Fruit fly (Drosophila melanogaster) whole organism, embryonic: ENCODE data around the gene dnc.

Experiments used
- ATbp ChIP-seq: fragments of 200-800 bp; sonication (Bioruptor generic); optimal IDR thresholded peaks from 2 replicates; lab custom pipeline; 2017; ENCODE audit warnings: missing biosample characterization, mild to moderate bottlenecking, missing genetic modification characterization, missing genetic modification reagents
- Blimp-1 ChIP-seq: fragments of 200-800 bp; sonication (Bioruptor generic); optimal IDR thresholded peaks from 3 replicates; lab custom pipeline; 2018; ENCODE audit warnings: missing biosample characterization, missing genetic modification characterization, mild to moderate bottlenecking, moderate library complexity, missing genetic modification reagents
- CG10565 ChIP-seq: fragments of 200-800 bp; sonication (Bioruptor generic); optimal IDR thresholded peaks from 3 replicates; lab custom pipeline; 2016; ENCODE audit warnings: missing biosample characterization, mild to moderate bottlenecking, missing genetic modification characterization
- CG11085 ChIP-seq: fragments of 200-800 bp; sonication (Bioruptor generic); IDR thresholded peaks from 2 replicates; pipeline ENCODE4 v1.3.6; 2022; ENCODE audit warnings: missing biosample characterization, missing genetic modification characterization
- CG11398 ChIP-seq: fragments of 200-800 bp; sonication (Bioruptor generic); optimal IDR thresholded peaks from 2 replicates; lab custom pipeline; 2016; ENCODE audit warnings: missing biosample characterization, missing genetic modification characterization
- CG13296 ChIP-seq: fragments of 200-800 bp; sonication (Bioruptor generic); optimal IDR thresholded peaks from 3 replicates; lab custom pipeline; 2018; ENCODE audit warnings: missing biosample characterization, mild to moderate bottlenecking, missing genetic modification characterization
- CG13624 ChIP-seq: fragments of 200-800 bp; sonication (Bioruptor generic); optimal IDR thresholded peaks from 2 replicates; lab custom pipeline; 2016; ENCODE audit warnings: missing biosample characterization, missing genetic modification characterization
- CG13894 ChIP-seq: fragments of 200-800 bp; sonication (Bioruptor generic); optimal IDR thresholded peaks from 3 replicates; lab custom pipeline; 2018; ENCODE audit warnings: missing biosample characterization, mild to moderate bottlenecking, missing genetic modification characterization, moderate library complexity
- CG14050 ChIP-seq: fragments of 200-800 bp; sonication (Bioruptor generic); IDR thresholded peaks from 3 replicates; pipeline ENCODE4 v1.3.6; 2022; ENCODE audit warnings: missing biosample characterization, missing genetic modification characterization
- CG15073 ChIP-seq: fragments of 200-800 bp; sonication (Bioruptor generic); optimal IDR thresholded peaks from 2 replicates; lab custom pipeline; 2016; ENCODE audit warnings: missing biosample characterization, missing genetic modification characterization
- CG18262 ChIP-seq: fragments of 200-800 bp; optimal IDR thresholded peaks from 3 replicates; lab custom pipeline; 2019; ENCODE audit warnings: missing biosample characterization, mild to moderate bottlenecking, missing genetic modification characterization, moderate library complexity
- CG18599 ChIP-seq: fragments of 200-800 bp; sonication (Bioruptor generic); optimal IDR thresholded peaks from 3 replicates; lab custom pipeline; 2017; ENCODE audit warnings: missing biosample characterization, missing genetic modification characterization, mild to moderate bottlenecking, moderate library complexity, missing genetic modification reagents
- CG2129 ChIP-seq: fragments of 200-800 bp; sonication (Bioruptor generic); IDR thresholded peaks from 2 replicates; pipeline ENCODE4 v1.3.6; 2022; ENCODE audit warnings: missing biosample characterization, missing genetic modification characterization; ENCODE audit not compliant: partially characterized antibody
- CG30403 ChIP-seq: fragments of 200-800 bp; sonication (Bioruptor generic); optimal IDR thresholded peaks from 3 replicates; lab custom pipeline; 2016; ENCODE audit warnings: missing biosample characterization, missing genetic modification characterization
- CG3281 ChIP-seq: fragments of 200-800 bp; sonication (Bioruptor generic); optimal IDR thresholded peaks from 3 replicates; lab custom pipeline; 2017; ENCODE audit warnings: missing biosample characterization, mild to moderate bottlenecking, missing genetic modification characterization
- CG3407 ChIP-seq: fragments of 200-800 bp; sonication (Bioruptor generic); optimal IDR thresholded peaks from 2 replicates; lab custom pipeline; 2018; ENCODE audit warnings: missing biosample characterization, mild to moderate bottlenecking, missing genetic modification characterization
- CG6175 ChIP-seq: fragments of 200-800 bp; sonication (Bioruptor generic); IDR thresholded peaks from 3 replicates; pipeline ENCODE4 v1.3.6; 2022; ENCODE audit warnings: missing biosample characterization, missing genetic modification characterization
- CG6813 ChIP-seq: fragments of 200-800 bp; sonication (Bioruptor generic); optimal IDR thresholded peaks from 2 replicates; lab custom pipeline; 2017; ENCODE audit warnings: missing biosample characterization, missing genetic modification characterization, mild to moderate bottlenecking, moderate library complexity, missing genetic modification reagents
- CG7357 ChIP-seq: fragments of 200-800 bp; sonication (Bioruptor generic); IDR thresholded peaks from 3 replicates; pipeline ENCODE4 v1.3.6; 2022; ENCODE audit warnings: missing biosample characterization, missing genetic modification characterization
- CG7745 ChIP-seq: fragments of 200-800 bp; sonication (Bioruptor generic); optimal IDR thresholded peaks from 2 replicates; lab custom pipeline; 2018; ENCODE audit warnings: missing biosample characterization, mild to moderate bottlenecking, missing genetic modification characterization, moderate library complexity
- CG7839 ChIP-seq: fragments of 200-800 bp; sonication (Bioruptor generic); optimal IDR thresholded peaks from 3 replicates; lab custom pipeline; 2018; ENCODE audit warnings: missing biosample characterization, mild to moderate bottlenecking, missing genetic modification characterization, moderate library complexity
- CG7963 ChIP-seq: fragments of 200-800 bp; sonication (Bioruptor generic); IDR thresholded peaks from 3 replicates; pipeline ENCODE4 v1.3.6; 2022; ENCODE audit warnings: missing biosample characterization, missing genetic modification characterization; ENCODE audit not compliant: partially characterized antibody
- CG7987 ChIP-seq: fragments of 200-800 bp; sonication (Bioruptor generic); optimal IDR thresholded peaks from 2 replicates; lab custom pipeline; 2018; ENCODE audit warnings: missing biosample characterization, mild to moderate bottlenecking, missing genetic modification characterization, moderate library complexity
- CG8089 ChIP-seq: fragments of 200-800 bp; sonication (Bioruptor generic); optimal IDR thresholded peaks from 3 replicates; lab custom pipeline; 2016; ENCODE audit warnings: missing biosample characterization, missing genetic modification characterization
- CG8924 ChIP-seq: fragments of 200-800 bp; optimal IDR thresholded peaks from 3 replicates; lab custom pipeline; 2019; ENCODE audit warnings: missing biosample characterization, mild to moderate bottlenecking, missing genetic modification characterization, moderate library complexity
- CG9876 ChIP-seq: fragments of 200-800 bp; sonication (Bioruptor generic); optimal IDR thresholded peaks from 2 replicates; lab custom pipeline; 2016; ENCODE audit warnings: missing biosample characterization, missing genetic modification characterization
- CoRest ChIP-seq: fragments of 200-800 bp; sonication (Bioruptor generic); optimal IDR thresholded peaks from 3 replicates; lab custom pipeline; 2018; ENCODE audit warnings: missing biosample characterization, mild to moderate bottlenecking, missing genetic modification characterization, moderate library complexity
- D ChIP-seq, 2 experiments: fragments of 200-800 bp in 1 of 2; fragments of >200 bp in 1 of 2; sonication (Bioruptor generic) in 1 of 2; optimal IDR thresholded peaks; 2 replicates in 1 of 2; 3 replicates in 1 of 2; lab custom pipeline; 2017; ENCODE audit warnings: mild to moderate bottlenecking in 1 of 2, missing biosample characterization in 1 of 2, missing genetic modification characterization in 1 of 2, missing genetic modification reagents in 1 of 2
- Fer3 ChIP-seq: fragments of 200-800 bp; sonication (Bioruptor generic); optimal IDR thresholded peaks from 2 replicates; lab custom pipeline; 2018; ENCODE audit warnings: missing biosample characterization, mild to moderate bottlenecking, missing genetic modification characterization, moderate library complexity
- MESR4 ChIP-seq: fragments of 200-800 bp; sonication (Bioruptor generic); optimal IDR thresholded peaks from 2 replicates; lab custom pipeline; 2018; ENCODE audit warnings: missing biosample characterization, mild to moderate bottlenecking, missing genetic modification characterization, moderate library complexity
- Rx ChIP-seq: fragments of 200-800 bp; sonication (Bioruptor generic); IDR thresholded peaks from 2 replicates; pipeline ENCODE4 v1.3.6; 2022; ENCODE audit warnings: missing biosample characterization, missing genetic modification characterization
- Usf ChIP-seq: fragments of 200-800 bp; sonication (Bioruptor generic); optimal IDR thresholded peaks from 2 replicates; lab custom pipeline; 2017; ENCODE audit warnings: missing genotype, missing biosample characterization, missing genetic modification characterization
- amos ChIP-seq: fragments of 200-800 bp; sonication (Bioruptor generic); IDR thresholded peaks from 2 replicates; pipeline ENCODE4 v1.3.6; 2022; ENCODE audit warnings: missing biosample characterization, missing genetic modification characterization; ENCODE audit not compliant: partially characterized antibody
- bab2 ChIP-seq: fragments of 200-800 bp; sonication (Bioruptor generic); optimal IDR thresholded peaks from 2 replicates; lab custom pipeline; 2016; ENCODE audit warnings: missing biosample characterization, missing genetic modification characterization
- cas ChIP-seq: fragments of 200-800 bp; sonication (Bioruptor generic); IDR thresholded peaks from 2 replicates; pipeline ENCODE4 v1.3.6; 2022; ENCODE audit warnings: missing biosample characterization, missing genetic modification characterization
- crp ChIP-seq, 2 experiments: fragments of 200-800 bp; sonication (Bioruptor generic); optimal IDR thresholded peaks; 2 replicates in 1 of 2; 3 replicates in 1 of 2; lab custom pipeline; 2017; ENCODE audit warnings: missing biosample characterization in 2 of 2, missing genetic modification characterization in 2 of 2, mild to moderate bottlenecking in 1 of 2, moderate library complexity in 1 of 2
- dysf ChIP-seq: fragments of 200-800 bp; sonication (Bioruptor generic); IDR thresholded peaks from 3 replicates; pipeline ENCODE4 v1.3.6; 2022; ENCODE audit warnings: missing biosample characterization, missing genetic modification characterization
- en ChIP-seq: fragments of 200-800 bp; sonication (Bioruptor generic); optimal IDR thresholded peaks from 2 replicates; lab custom pipeline; 2016; ENCODE audit warnings: missing biosample characterization, missing genetic modification characterization
- gro ChIP-seq: fragments of 200-800 bp; sonication (Bioruptor generic); optimal IDR thresholded peaks from 2 replicates; lab custom pipeline; 2016; ENCODE audit warnings: missing biosample characterization, missing genetic modification characterization
- hbn ChIP-seq: fragments of 200-800 bp; sonication (Bioruptor generic); IDR thresholded peaks from 2 replicates; pipeline ENCODE4 v1.3.6; 2022; ENCODE audit warnings: missing biosample characterization, missing genetic modification characterization; ENCODE audit not compliant: partially characterized antibody
- kay ChIP-seq: fragments of 200-800 bp; sonication (Bioruptor generic); optimal IDR thresholded peaks from 2 replicates; lab custom pipeline; 2016; ENCODE audit warnings: missing biosample characterization, missing genetic modification characterization
- klu ChIP-seq: fragments of 200-800 bp; sonication (Bioruptor generic); IDR thresholded peaks from 2 replicates; pipeline ENCODE4 v1.3.6; 2022; ENCODE audit warnings: missing biosample characterization, missing genetic modification characterization
- oc ChIP-seq: fragments of 200-800 bp; sonication (Bioruptor generic); optimal IDR thresholded peaks from 2 replicates; lab custom pipeline; 2018; ENCODE audit warnings: missing biosample characterization, mild to moderate bottlenecking, missing genetic modification characterization, moderate library complexity
- pros ChIP-seq: fragments of 200-800 bp; sonication (Bioruptor generic); optimal IDR thresholded peaks from 3 replicates; lab custom pipeline; 2019; ENCODE audit warnings: missing biosample characterization, mild to moderate bottlenecking, missing genetic modification characterization, moderate library complexity
- pzg ChIP-seq: fragments of 200-800 bp; sonication (Bioruptor generic); optimal IDR thresholded peaks from 3 replicates; lab custom pipeline; 2018; ENCODE audit warnings: missing biosample characterization, mild to moderate bottlenecking, missing genetic modification characterization, moderate library complexity
- slp2 ChIP-seq: fragments of 200-800 bp; sonication (Bioruptor generic); optimal IDR thresholded peaks from 2 replicates; lab custom pipeline; 2016; ENCODE audit warnings: missing biosample characterization, missing genetic modification characterization
- sna ChIP-seq: fragments of 200-800 bp; sonication (Bioruptor generic); IDR thresholded peaks from 2 replicates; pipeline ENCODE4 v1.3.6; 2022; ENCODE audit warnings: missing biosample characterization, missing genetic modification characterization; ENCODE audit not compliant: partially characterized antibody
- trem ChIP-seq: fragments of 200-800 bp; optimal IDR thresholded peaks from 3 replicates; lab custom pipeline; 2019; ENCODE audit warnings: missing biosample characterization, mild to moderate bottlenecking, missing genetic modification characterization, moderate library complexity
- trh ChIP-seq: fragments of 200-800 bp; sonication (Bioruptor generic); optimal IDR thresholded peaks from 2 replicates; lab custom pipeline; 2016; ENCODE audit warnings: missing biosample characterization, missing genetic modification characterization
- usp ChIP-seq: fragments of >200 bp; optimal IDR thresholded peaks from 2 replicates; lab custom pipeline; 2017; ENCODE audit warnings: missing biosample characterization, missing genetic modification characterization

The dnc gene

dm6 chrX:3193774-3194173 is 17.5 kb downstream of the dnc start (continued):
- TF ChIP-seq ATbp (GFP tag; lab: Kevin White, UChicago) (peak; percentile 6), MESR4 (GFP tag; lab: Kevin White, UChicago) (no peak), CG3281 (GFP tag; lab: Kevin White, UChicago) (peak; percentile 30), trem (tag; lab: Kevin White, UChicago) (no peak), Blimp-1 (GFP tag; lab: Kevin White, UChicago) (peak; percentile 29), pzg (GFP tag; lab: Kevin White, UChicago) (no peak), CG6813 (GFP tag; lab: Kevin White, UChicago) (no peak), Usf (GFP tag; lab: Kevin White, UChicago) (no peak), slp2 (GFP tag; lab: Kevin White, UChicago) (no peak), sna (GFP tag; lab: Robert Waterston, UW) (no peak), amos (no peak), CG7357 (GFP tag; lab: Robert Waterston, UW) (no peak), CoRest (tag; lab: Kevin White, UChicago) (peak; percentile 6), CG13296 (no peak), CG18262 (tag; lab: Kevin White, UChicago) (peak; percentile 10), cas (GFP tag; lab: Robert Waterston, UW) (no peak), en (no peak), kay (GFP tag; lab: Kevin White, UChicago) (no peak), CG2129 (GFP tag; lab: Robert Waterston, UW) (no peak), CG11085 (no peak), CG13894 (peak; percentile 2), dysf (GFP tag; lab: Robert Waterston, UW) (peak; percentile 44; the same call in 1 of the 3 replicates), CG9876 (GFP tag; lab: Kevin White, UChicago) (no peak), CG30403 (peak; percentile 35), CG7963 (GFP tag; lab: Robert Waterston, UW) (no peak), Fer3 (tag; lab: Kevin White, UChicago) (peak; percentile 11), crp (GFP tag; optimal IDR thresholded peaks at IDR 0.05; lab: Kevin White, UChicago) (no peak), hbn (GFP tag; lab: Robert Waterston, UW) (no peak), trh (GFP tag; lab: Kevin White, UChicago) (no peak), CG18599 (GFP tag; lab: Kevin White, UChicago) (peak; percentile 59), CG6175 (GFP tag; lab: Robert Waterston, UW) (no peak), CG8089 (no peak), CG7745 (tag; lab: Kevin White, UChicago) (no peak), oc (no peak), CG14050 (GFP tag; lab: Robert Waterston, UW) (no peak; the same call in 2 of the 3 replicates), bab2 (GFP tag; lab: Kevin White, UChicago) (peak; percentile 27), CG3407 (GFP tag; lab: Kevin White, UChicago) (no peak), pros (no peak), CG8924 (tag; lab: Kevin White, UChicago) (no peak), CG13624 (peak; percentile 12), CG15073 (GFP tag; lab: Kevin White, UChicago) (no peak), Rx (GFP tag; lab: Robert Waterston, UW) (no peak), D (optimal IDR thresholded peaks at IDR 0.05; lab: Kevin White, UChicago) (no peak), D (GFP tag; optimal IDR thresholded peaks at IDR 0.05; lab: Kevin White, UChicago) (no peak), gro (no peak), CG7987 (GFP tag; lab: Kevin White, UChicago) (no peak), CG11398 (GFP tag; lab: Kevin White, UChicago) (no peak), klu (no peak), CG7839 (tag; lab: Kevin White, UChicago) (peak; percentile 51), CG10565 (GFP tag; lab: Kevin White, UChicago) (no peak), usp (GFP tag; lab: Kevin White, UChicago) (no peak)
